Fruit fly (Drosophila melanogaster): ENCODE data around the gene CG7966.

DNA sequence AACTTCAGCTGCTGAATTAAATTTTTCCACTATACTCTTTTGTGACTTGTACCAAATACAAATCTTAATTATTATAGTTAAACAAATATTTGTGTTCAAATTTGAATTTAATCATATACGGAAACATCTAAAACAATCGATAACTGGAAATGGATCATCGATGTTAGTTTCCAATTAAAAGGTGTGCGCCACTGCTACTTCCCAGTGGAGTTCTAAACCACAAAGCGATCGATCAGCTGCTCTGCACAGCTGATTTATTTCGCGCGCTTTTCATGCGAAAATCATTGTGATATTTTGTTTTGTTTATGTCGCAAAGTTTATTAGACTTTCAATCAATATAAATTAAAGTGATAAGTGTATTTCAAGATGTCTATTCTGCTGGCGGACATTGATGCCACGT lies 37.1 kb upstream of the CG7966 start, which contains the start of gene timeout:
- TF ChIP-seq EcR (GFP tag; optimal IDR thresholded peaks at IDR 0.05) (no peak), gl (tag; optimal IDR thresholded peaks at IDR 0.05) (no peak), CG17806 (tag; optimal IDR thresholded peaks at IDR 0.05) (no peak), CG4496 (GFP tag; IDR thresholded peaks at IDR 0.05) (no peak), CG10348 (GFP tag; IDR thresholded peaks at IDR 0.05) (no peak), D1 (tag; optimal IDR thresholded peaks at IDR 0.05) (peak; percentile 13), Snoo (tag; optimal IDR thresholded peaks at IDR 0.05) (no peak), CG32121 (GFP tag; IDR thresholded peaks at IDR 0.05) (no peak), CG8159 (tag; optimal IDR thresholded peaks at IDR 0.05) (no peak), rn (GFP tag; IDR thresholded peaks at IDR 0.05) (no peak), CG34367 (tag; optimal IDR thresholded peaks at IDR 0.05) (no peak), Ets98B (GFP tag; IDR thresholded peaks at IDR 0.05) (no peak)
